Comparison of ENCODE assay signal across 1 fruit fly cellular context in the genomic region with DNA sequence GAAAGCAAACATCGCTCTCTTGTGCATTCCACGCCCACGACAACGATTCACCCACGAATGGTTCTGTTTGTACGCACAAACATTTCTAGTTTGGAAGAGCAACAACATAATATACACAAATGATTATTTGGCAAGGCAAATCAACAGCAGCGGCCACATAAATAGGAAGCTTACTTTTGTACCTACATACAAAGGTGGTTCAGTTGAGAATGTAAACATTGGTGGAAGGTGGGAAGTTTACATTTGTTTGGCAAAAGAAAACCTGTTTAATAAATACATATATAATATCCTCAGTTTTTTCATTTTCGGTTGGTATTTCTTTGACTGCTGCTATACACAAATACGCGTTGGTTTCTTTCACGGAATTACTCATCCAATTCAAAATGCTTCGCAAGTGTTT.
TF ChIP-seq lines count a peak whose summit lies in the region.

No protein-coding gene starts in this region.

TF ChIP-seq in whole organism, embryonic, 481 proteins besides CTCF, POLR2A, EP300 and RAD21 (continued from another document and continues in another):
- no peak for TF ChIP-seq klu (GFP tag; IDR thresholded peaks at IDR 0.05; lab: Robert Waterston, UW)
- no peak for TF ChIP-seq gt (GFP tag; IDR thresholded peaks at IDR 0.05; lab: Robert Waterston, UW)
- TF ChIP-seq CG4404 (GFP tag; IDR thresholded peaks at IDR 0.05; lab: Robert Waterston, UW), result no peak
- no peak for TF ChIP-seq prd (optimal IDR thresholded peaks at IDR 0.05; lab: Kevin White, UChicago)
- no peak for TF ChIP-seq prd (GFP tag; IDR thresholded peaks at IDR 0.05; lab: Robert Waterston, UW)
- peak; percentile 77 for TF ChIP-seq pho (GFP tag; optimal IDR thresholded peaks at IDR 0.05; lab: Kevin White, UChicago)
- TF ChIP-seq CG32772 (GFP tag; IDR thresholded peaks at IDR 0.05; lab: Robert Waterston, UW), result no peak
- no peak for TF ChIP-seq CkIIα-i1 (GFP tag; IDR thresholded peaks at IDR 0.05; lab: Robert Waterston, UW)
- TF ChIP-seq CG9215 (GFP tag; IDR thresholded peaks at IDR 0.05; lab: Robert Waterston, UW), result no peak
- no peak for TF ChIP-seq dan (GFP tag; IDR thresholded peaks at IDR 0.05; lab: Robert Waterston, UW)
- TF ChIP-seq Oaz (GFP tag; IDR thresholded peaks at IDR 0.05; lab: Robert Waterston, UW), result no peak
- peak; percentile 87 for TF ChIP-seq CG12744 (GFP tag; optimal IDR thresholded peaks at IDR 0.05; lab: Kevin White, UChicago)
- peak; percentile 90 for TF ChIP-seq fd96Cb (tag; optimal IDR thresholded peaks at IDR 0.05; lab: Kevin White, UChicago)
- peak; percentile 78 for TF ChIP-seq CG9437 (GFP tag; optimal IDR thresholded peaks at IDR 0.05; lab: Kevin White, UChicago)
- TF ChIP-seq CG6854 (GFP tag; optimal IDR thresholded peaks at IDR 0.05; lab: Kevin White, UChicago), result peak; percentile 84
- peak; percentile 70 for TF ChIP-seq CG8944 (GFP tag; optimal IDR thresholded peaks at IDR 0.05; lab: Kevin White, UChicago)
- TF ChIP-seq Bgb (GFP tag; IDR thresholded peaks at IDR 0.05; lab: Robert Waterston, UW; ENCODE audit: partially characterized antibody), result no peak
- no peak for TF ChIP-seq bowl (GFP tag; IDR thresholded peaks at IDR 0.05; lab: Robert Waterston, UW)
- no peak for TF ChIP-seq H15 (GFP tag; IDR thresholded peaks at IDR 0.05; lab: Robert Waterston, UW)
- no peak for TF ChIP-seq CG17912 (GFP tag; optimal IDR thresholded peaks at IDR 0.05; lab: Kevin White, UChicago)
- TF ChIP-seq CG15601 (tag; optimal IDR thresholded peaks at IDR 0.05; lab: Kevin White, UChicago), result peak; percentile 85
- no peak for TF ChIP-seq ro (GFP tag; IDR thresholded peaks at IDR 0.05; lab: Robert Waterston, UW)
- peak; percentile 86 for TF ChIP-seq CG17829 (tag; optimal IDR thresholded peaks at IDR 0.05; lab: Kevin White, UChicago)
- peak; percentile 87 for TF ChIP-seq CG13624 (GFP tag; optimal IDR thresholded peaks at IDR 0.05; lab: Kevin White, UChicago)
- TF ChIP-seq CG2120 (GFP tag; optimal IDR thresholded peaks at IDR 0.05; lab: Kevin White, UChicago), result peak; percentile 91
- TF ChIP-seq corto (GFP tag; optimal IDR thresholded peaks at IDR 0.05; lab: Kevin White, UChicago), result no peak
- TF ChIP-seq Dll (GFP tag; IDR thresholded peaks at IDR 0.05; lab: Robert Waterston, UW; ENCODE audit: partially characterized antibody), result no peak
- TF ChIP-seq sens (GFP tag; lab: Kevin White, UChicago), result peak; percentile 98
- no peak for TF ChIP-seq esg (GFP tag; conservative IDR thresholded peaks at IDR 0.05; lab: Robert Waterston, UW)
- peak; percentile 91 for TF ChIP-seq CG12391 (tag; optimal IDR thresholded peaks at IDR 0.05; lab: Kevin White, UChicago)
- peak; percentile 77 for TF ChIP-seq Gug (GFP tag; IDR thresholded peaks at IDR 0.05; lab: Robert Waterston, UW)
- TF ChIP-seq sc (optimal IDR thresholded peaks at IDR 0.05; lab: Kevin White, UChicago), result no peak
- peak; percentile 79 for TF ChIP-seq sc (GFP tag; optimal IDR thresholded peaks at IDR 0.05; lab: Kevin White, UChicago)
- peak; percentile 62 for TF ChIP-seq Bdp1 (GFP tag; optimal IDR thresholded peaks at IDR 0.05; lab: Kevin White, UChicago)
- no peak for TF ChIP-seq dysf (GFP tag; IDR thresholded peaks at IDR 0.05; lab: Robert Waterston, UW)
- TF ChIP-seq CG31441 (GFP tag; IDR thresholded peaks at IDR 0.05; lab: Robert Waterston, UW), result no peak
- TF ChIP-seq zen (tag; optimal IDR thresholded peaks at IDR 0.05; lab: Kevin White, UChicago), result peak; percentile 81
- TF ChIP-seq NC2β (GFP tag; optimal IDR thresholded peaks at IDR 0.05; lab: Kevin White, UChicago), result peak; percentile 71
- peak; percentile 89 for TF ChIP-seq ATbp (GFP tag; optimal IDR thresholded peaks at IDR 0.05; lab: Kevin White, UChicago)
- TF ChIP-seq psq (GFP tag; optimal IDR thresholded peaks at IDR 0.05; lab: Kevin White, UChicago), result peak; percentile 74
- TF ChIP-seq az2 (GFP tag; optimal IDR thresholded peaks at IDR 0.05; lab: Kevin White, UChicago), result peak; percentile 89
- TF ChIP-seq Trl (optimal IDR thresholded peaks at IDR 0.05; lab: Kevin White, UChicago), result no peak
- peak; percentile 81 for TF ChIP-seq Trl (GFP tag; optimal IDR thresholded peaks at IDR 0.05; lab: Kevin White, UChicago)
- TF ChIP-seq maf-S (GFP tag; optimal IDR thresholded peaks at IDR 0.05; lab: Kevin White, UChicago), result peak; percentile 78
- TF ChIP-seq CoRest (tag; optimal IDR thresholded peaks at IDR 0.05; lab: Kevin White, UChicago), result peak; percentile 90
- TF ChIP-seq fru (optimal IDR thresholded peaks at IDR 0.05; lab: Kevin White, UChicago), result no peak
- TF ChIP-seq trh (GFP tag; optimal IDR thresholded peaks at IDR 0.05; lab: Kevin White, UChicago), result peak; percentile 45
- TF ChIP-seq lola (GFP tag; optimal IDR thresholded peaks at IDR 0.05; lab: Kevin White, UChicago), result peak in 1 of 3 experiments; percentile 77
- TF ChIP-seq CG1233 (GFP tag; optimal IDR thresholded peaks at IDR 0.05; lab: Kevin White, UChicago), result peak; percentile 89
- TF ChIP-seq ap (GFP tag; IDR thresholded peaks at IDR 0.05; lab: Robert Waterston, UW), result no peak
- peak; percentile 86 for TF ChIP-seq CG18764 (GFP tag; optimal IDR thresholded peaks at IDR 0.05; lab: Kevin White, UChicago)
- TF ChIP-seq CG30020 (tag; optimal IDR thresholded peaks at IDR 0.05; lab: Kevin White, UChicago), result peak; percentile 17
- peak; percentile 84 for TF ChIP-seq Atf-2 (GFP tag; optimal IDR thresholded peaks at IDR 0.05; lab: Kevin White, UChicago)
- TF ChIP-seq bab2 (GFP tag; optimal IDR thresholded peaks at IDR 0.05; lab: Kevin White, UChicago), result peak; percentile 86
- TF ChIP-seq BEAF-32 (GFP tag; optimal IDR thresholded peaks at IDR 0.05; lab: Kevin White, UChicago), result no peak
- peak; percentile 78 for TF ChIP-seq Abd-B (GFP tag; optimal IDR thresholded peaks at IDR 0.05; lab: Kevin White, UChicago)
- peak; percentile 74 for TF ChIP-seq CG6683 (GFP tag; optimal IDR thresholded peaks at IDR 0.05; lab: Kevin White, UChicago)
- TF ChIP-seq inv (GFP tag; IDR thresholded peaks at IDR 0.05; lab: Robert Waterston, UW; ENCODE audit: partially characterized antibody), result no peak
- TF ChIP-seq CG11456 (GFP tag; IDR thresholded peaks at IDR 0.05; lab: Robert Waterston, UW), result no peak
- TF ChIP-seq CG2129 (GFP tag; IDR thresholded peaks at IDR 0.05; lab: Robert Waterston, UW; ENCODE audit: partially characterized antibody), result no peak
- peak; percentile 65 for TF ChIP-seq CG34376 (GFP tag; optimal IDR thresholded peaks at IDR 0.05; lab: Kevin White, UChicago)
- peak; percentile 85 for TF ChIP-seq CG6765 (GFP tag; optimal IDR thresholded peaks at IDR 0.05; lab: Kevin White, UChicago)
- TF ChIP-seq hbn (GFP tag; IDR thresholded peaks at IDR 0.05; lab: Robert Waterston, UW; ENCODE audit: partially characterized antibody), result no peak
- no peak for TF ChIP-seq Mrtf (GFP tag; IDR thresholded peaks at IDR 0.05; lab: Robert Waterston, UW)
- no peak for TF ChIP-seq Aef1 (GFP tag; IDR thresholded peaks at IDR 0.05; lab: Robert Waterston, UW)
- TF ChIP-seq ems (GFP tag; optimal IDR thresholded peaks at IDR 0.05; lab: Kevin White, UChicago), result peak; percentile 85
- no peak for TF ChIP-seq danr (GFP tag; IDR thresholded peaks at IDR 0.05; lab: Robert Waterston, UW)
- peak; percentile 62 for TF ChIP-seq CG16815 (GFP tag; optimal IDR thresholded peaks at IDR 0.05; lab: Kevin White, UChicago)
- peak; percentile 40 for TF ChIP-seq MESR4 (GFP tag; optimal IDR thresholded peaks at IDR 0.05; lab: Kevin White, UChicago)
- peak; percentile 38 for TF ChIP-seq CG9876 (GFP tag; optimal IDR thresholded peaks at IDR 0.05; lab: Kevin White, UChicago)
- peak; percentile 77 for TF ChIP-seq zfh2 (GFP tag; optimal IDR thresholded peaks at IDR 0.05; lab: Kevin White, UChicago)
- peak; percentile 82 for TF ChIP-seq NK7.1 (GFP tag; optimal IDR thresholded peaks at IDR 0.05; lab: Kevin White, UChicago)
- TF ChIP-seq run (tag; optimal IDR thresholded peaks at IDR 0.05; lab: Kevin White, UChicago), result peak; percentile 87
- TF ChIP-seq CG12219 (GFP tag; optimal IDR thresholded peaks at IDR 0.05; lab: Kevin White, UChicago), result peak; percentile 90
- no peak for TF ChIP-seq row (GFP tag; IDR thresholded peaks at IDR 0.05; lab: Robert Waterston, UW)
- no peak for TF ChIP-seq CG3847 (GFP tag; IDR thresholded peaks at IDR 0.05; lab: Robert Waterston, UW)
- no peak for TF ChIP-seq Dref (GFP tag; IDR thresholded peaks at IDR 0.05; lab: Robert Waterston, UW)
- TF ChIP-seq ash1 (GFP tag; optimal IDR thresholded peaks at IDR 0.05; lab: Kevin White, UChicago), result peak; percentile 47
- TF ChIP-seq sisA (GFP tag; IDR thresholded peaks at IDR 0.05; lab: Robert Waterston, UW), result no peak
- TF ChIP-seq slou (GFP tag; optimal IDR thresholded peaks at IDR 0.05; lab: Kevin White, UChicago), result peak; percentile 63
- TF ChIP-seq rib (GFP tag; IDR thresholded peaks at IDR 0.05; lab: Robert Waterston, UW), result no peak
- TF ChIP-seq HLH4C (GFP tag; IDR thresholded peaks at IDR 0.05; lab: Robert Waterston, UW; ENCODE audit: partially characterized antibody), result no peak
- TF ChIP-seq CG15514 (GFP tag; optimal IDR thresholded peaks at IDR 0.05; lab: Kevin White, UChicago), result peak; percentile 87
- peak; percentile 59 for TF ChIP-seq CG31388 (GFP tag; optimal IDR thresholded peaks at IDR 0.05; lab: Kevin White, UChicago)
- TF ChIP-seq nmo (GFP tag; optimal IDR thresholded peaks at IDR 0.05; lab: Kevin White, UChicago), result peak; percentile 90
- TF ChIP-seq gsb-n (tag; optimal IDR thresholded peaks at IDR 0.05; lab: Kevin White, UChicago), result peak; percentile 79
- peak; percentile 89 for TF ChIP-seq gro (GFP tag; optimal IDR thresholded peaks at IDR 0.05; lab: Kevin White, UChicago)
- no peak for TF ChIP-seq crol (GFP tag; IDR thresholded peaks at IDR 0.05; lab: Robert Waterston, UW)
- TF ChIP-seq CG14014 (GFP tag; IDR thresholded peaks at IDR 0.05; lab: Robert Waterston, UW), result no peak
- no peak for TF ChIP-seq Doc3 (GFP tag; IDR thresholded peaks at IDR 0.05; lab: Robert Waterston, UW; ENCODE audit: partially characterized antibody)
- peak; percentile 86 for TF ChIP-seq mam (GFP tag; optimal IDR thresholded peaks at IDR 0.05; lab: Kevin White, UChicago)
- peak; percentile 77 for TF ChIP-seq nerfin-1 (tag; optimal IDR thresholded peaks at IDR 0.05; lab: Kevin White, UChicago)
- TF ChIP-seq CG17612 (GFP tag; IDR thresholded peaks at IDR 0.05; lab: Robert Waterston, UW), result no peak
- TF ChIP-seq CG11696 (GFP tag; IDR thresholded peaks at IDR 0.05; lab: Robert Waterston, UW), result no peak
- peak; percentile 82 for TF ChIP-seq CG10147 (GFP tag; optimal IDR thresholded peaks at IDR 0.05; lab: Kevin White, UChicago)
- no peak for TF ChIP-seq chinmo (GFP tag; IDR thresholded peaks at IDR 0.05; lab: Robert Waterston, UW; ENCODE audit: partially characterized antibody)
- peak; percentile 82 for TF ChIP-seq CG6272 (GFP tag; IDR thresholded peaks at IDR 0.05; lab: Robert Waterston, UW)
- TF ChIP-seq CG3995 (GFP tag; optimal IDR thresholded peaks at IDR 0.05; lab: Kevin White, UChicago), result peak; percentile 56
- TF ChIP-seq stc (GFP tag; IDR thresholded peaks at IDR 0.05; lab: Robert Waterston, UW), result no peak
- TF ChIP-seq B-H1 (GFP tag; IDR thresholded peaks at IDR 0.05; lab: Robert Waterston, UW), result no peak
- TF ChIP-seq E2f2 (GFP tag; IDR thresholded peaks at IDR 0.05; lab: Robert Waterston, UW), result no peak
- peak; percentile 88 for TF ChIP-seq CG30403 (GFP tag; optimal IDR thresholded peaks at IDR 0.05; lab: Kevin White, UChicago)
- no peak for TF ChIP-seq Hr39 (optimal IDR thresholded peaks at IDR 0.05; lab: Kevin White, UChicago)
- TF ChIP-seq toy (GFP tag; IDR thresholded peaks at IDR 0.05; lab: Robert Waterston, UW), result no peak
- TF ChIP-seq Vsx1 (GFP tag; optimal IDR thresholded peaks at IDR 0.05; lab: Kevin White, UChicago), result peak; percentile 81
- no peak for TF ChIP-seq CG9932 (GFP tag; IDR thresholded peaks at IDR 0.05; lab: Robert Waterston, UW)
- peak; percentile 89 for TF ChIP-seq CrebB (tag; optimal IDR thresholded peaks at IDR 0.05; lab: Kevin White, UChicago)
- peak; percentile 71 for TF ChIP-seq Antp (GFP tag; optimal IDR thresholded peaks at IDR 0.05; lab: Kevin White, UChicago)
- TF ChIP-seq Sox102F (GFP tag; optimal IDR thresholded peaks at IDR 0.05; lab: Kevin White, UChicago), result peak; percentile 90
- TF ChIP-seq Ssrp (tag; optimal IDR thresholded peaks at IDR 0.05; lab: Kevin White, UChicago), result peak; percentile 86
- TF ChIP-seq CG5245 (GFP tag; optimal IDR thresholded peaks at IDR 0.05; lab: Kevin White, UChicago), result peak; percentile 84
- peak; percentile 76 for TF ChIP-seq CG12942 (GFP tag; optimal IDR thresholded peaks at IDR 0.05; lab: Kevin White, UChicago)
- TF ChIP-seq ftz-f1 (GFP tag; optimal IDR thresholded peaks at IDR 0.05; lab: Kevin White, UChicago), result no peak
- no peak for TF ChIP-seq Scr (GFP tag; IDR thresholded peaks at IDR 0.05; lab: Robert Waterston, UW; ENCODE audit: partially characterized antibody)
- TF ChIP-seq pnt (GFP tag; optimal IDR thresholded peaks at IDR 0.05; lab: Kevin White, UChicago), result peak; percentile 73
- peak; percentile 93 for TF ChIP-seq CG12071 (GFP tag; optimal IDR thresholded peaks at IDR 0.05; lab: Kevin White, UChicago)
- no peak for TF ChIP-seq usp (GFP tag; optimal IDR thresholded peaks at IDR 0.05; lab: Kevin White, UChicago)
- TF ChIP-seq cwo (GFP tag; optimal IDR thresholded peaks at IDR 0.05; lab: Kevin White, UChicago), result peak; percentile 81
- peak; percentile 83 for TF ChIP-seq Chrac-16 (GFP tag; optimal IDR thresholded peaks at IDR 0.05; lab: Kevin White, UChicago)
- TF ChIP-seq Dfd (GFP tag; optimal IDR thresholded peaks at IDR 0.05; lab: Kevin White, UChicago), result no peak
- TF ChIP-seq her (GFP tag; optimal IDR thresholded peaks at IDR 0.05; lab: Kevin White, UChicago), result peak; percentile 76
- no peak for TF ChIP-seq zf30C (GFP tag; optimal IDR thresholded peaks at IDR 0.05; lab: Kevin White, UChicago)
- TF ChIP-seq cato (GFP tag; optimal IDR thresholded peaks at IDR 0.05; lab: Kevin White, UChicago; ENCODE audit: borderline replicate concordance), result peak; percentile 65
- no peak for TF ChIP-seq Nf-YA (GFP tag; IDR thresholded peaks at IDR 0.05; lab: Robert Waterston, UW)
- TF ChIP-seq Xbp1 (GFP tag; optimal IDR thresholded peaks at IDR 0.05; lab: Kevin White, UChicago), result peak; percentile 89
- peak; percentile 24 for TF ChIP-seq stwl (tag; optimal IDR thresholded peaks at IDR 0.05; lab: Kevin White, UChicago)
- TF ChIP-seq Neu2 (GFP tag; optimal IDR thresholded peaks at IDR 0.05; lab: Kevin White, UChicago; ENCODE audit: borderline replicate concordance), result no peak
- TF ChIP-seq CG3163 (GFP tag; optimal IDR thresholded peaks at IDR 0.05; lab: Kevin White, UChicago), result peak; percentile 31
- no peak for TF ChIP-seq zen2 (GFP tag; IDR thresholded peaks at IDR 0.05; lab: Robert Waterston, UW; ENCODE audit: partially characterized antibody)
- TF ChIP-seq mirr (GFP tag; optimal IDR thresholded peaks at IDR 0.05; lab: Kevin White, UChicago), result peak; percentile 73
